Worm (Caenorhabditis elegans) whole organism, L4 larva: ENCODE data around the gene sri-60.

Source experiments
- D1046.2 ChIP-seq: fragments of 200-800 bp; sonication (Bioruptor generic); IDR thresholded peaks from 2 replicates; pipeline ENCODE4 v1.3.6; 2022; ENCODE audit warnings: missing genetic modification characterization, missing compliant biosample characterization
- F26F4.8 ChIP-seq: fragments of 200-800 bp; sonication (Bioruptor generic); conservative IDR thresholded peaks from 2 replicates; pipeline ENCODE4 v1.3.6; 2022; ENCODE audit warnings: missing genetic modification characterization, missing compliant biosample characterization
- F44E2.7 ChIP-seq: fragments of 200-800 bp; sonication (Bioruptor generic); IDR thresholded peaks from 2 replicates; pipeline ENCODE4 v2.1.2; 2022; ENCODE audit warnings: missing genetic modification characterization, missing compliant biosample characterization
- R02D3.7 ChIP-seq: fragments of 150-350 bp; sonication (generic microtip); optimal IDR thresholded peaks from 3 replicates; lab custom pipeline; 2014; ENCODE audit warnings: missing biosample characterization, missing genetic modification characterization
- T26A8.4 ChIP-seq: fragments of 200-800 bp; sonication (Bioruptor generic); IDR thresholded peaks from 2 replicates; pipeline ENCODE4 v1.3.6; 2022; ENCODE audit warnings: missing genetic modification characterization, missing compliant biosample characterization
- Y105C5A.15 ChIP-seq: fragments of 200-800 bp; sonication (Bioruptor generic); IDR thresholded peaks from 2 replicates; pipeline ENCODE4 v1.3.6; 2022; ENCODE audit warnings: missing genetic modification characterization, missing compliant biosample characterization
- Y48G9A.11 ChIP-seq: fragments of 200-800 bp; sonication (Bioruptor generic); IDR thresholded peaks from 2 replicates; pipeline ENCODE4 v1.3.6; 2022; ENCODE audit warnings: missing genetic modification reagents, missing genetic modification characterization, missing compliant biosample characterization
- Y75B8A.6 ChIP-seq: fragments of 200-800 bp; sonication (Bioruptor generic); IDR thresholded peaks from 2 replicates; pipeline ENCODE4 v1.3.6; 2022; ENCODE audit warnings: missing genetic modification reagents, missing genetic modification characterization, missing compliant biosample characterization
- ZK337.2 ChIP-seq: fragments of 200-800 bp; sonication (Bioruptor generic); IDR thresholded peaks from 2 replicates; pipeline ENCODE4 v1.3.6; 2022; ENCODE audit warnings: missing genetic modification reagents, missing genetic modification characterization, missing compliant biosample characterization
- aha-1 ChIP-seq: fragments of 150-350 bp; peaks from one replicate; lab custom pipeline; 2014; ENCODE audit warnings: missing biosample characterization, missing genetic modification characterization
- aly-2 ChIP-seq: sonication (generic microtip); optimal IDR thresholded peaks from 2 replicates; lab custom pipeline; 2018; ENCODE audit warnings: missing biosample characterization, missing genetic modification characterization
- ceh-82 ChIP-seq: sonication (generic microtip); optimal IDR thresholded peaks from 2 replicates; lab custom pipeline; 2017; ENCODE audit warnings: missing biosample characterization, missing genetic modification characterization
- ces-1 ChIP-seq: fragments of 150-350 bp; sonication (generic microtip); optimal IDR thresholded peaks from 4 replicates; lab custom pipeline; 2014; ENCODE audit warnings: missing biosample characterization, missing genetic modification reagents, missing genetic modification characterization
- ctbp-1 ChIP-seq: fragments of 200-800 bp; sonication (Bioruptor generic); IDR thresholded peaks from 2 replicates; pipeline ENCODE4 v1.3.6; 2022; ENCODE audit warnings: missing genetic modification reagents, missing genetic modification characterization, missing compliant biosample characterization
- daf-12 ChIP-seq: fragments of 150-350 bp; optimal IDR thresholded peaks from 2 replicates; lab custom pipeline; 2014; ENCODE audit warnings: missing biosample characterization, missing genetic modification reagents, missing genetic modification characterization
- daf-16 ChIP-seq, 3 experiments: sonication (generic microtip); optimal IDR thresholded peaks; 2 replicates each; lab custom pipeline; 2016 to 2017; ENCODE audit warnings: missing genetic modification characterization in 3 of 3, missing genetic modification reagents in 3 of 3, mild to moderate bottlenecking in 2 of 3, missing compliant biosample characterization in 2 of 3, missing biosample characterization in 1 of 3, moderate library complexity in 1 of 3
- daf-8 ChIP-seq: fragments of 200-800 bp; sonication (Bioruptor generic); IDR thresholded peaks from 2 replicates; pipeline ENCODE4 v1.3.6; 2022; ENCODE audit warnings: missing genetic modification characterization, missing compliant biosample characterization
- dmd-9 ChIP-seq: fragments of 200-800 bp; sonication (Bioruptor generic); IDR thresholded peaks from 2 replicates; pipeline ENCODE4 v1.3.6; 2022; ENCODE audit warnings: missing genetic modification reagents, missing genetic modification characterization, missing compliant biosample characterization
- dpl-1 ChIP-seq: fragments of 150-350 bp; optimal IDR thresholded peaks from 2 replicates; lab custom pipeline; 2014; ENCODE audit warnings: missing biosample characterization, missing genetic modification reagents, missing genetic modification characterization
- gei-8 ChIP-seq: fragments of 200-800 bp; sonication (Bioruptor generic); optimal IDR thresholded peaks from 2 replicates; lab custom pipeline; 2018; ENCODE audit warnings: mild to moderate bottlenecking, missing genetic modification characterization, missing compliant biosample characterization
- hif-1 ChIP-seq, 2 experiments: sonication (generic microtip); optimal IDR thresholded peaks; 2 replicates each; lab custom pipeline; 2016 to 2017; ENCODE audit warnings: missing compliant biosample characterization in 2 of 2, missing genetic modification characterization in 2 of 2, missing genetic modification reagents in 2 of 2, missing genotype in 2 of 2, mild to moderate bottlenecking in 1 of 2
- lim-7 ChIP-seq: fragments of 200-800 bp; sonication (Bioruptor generic); IDR thresholded peaks from 2 replicates; pipeline ENCODE4 v1.3.6; 2022; ENCODE audit warnings: missing genetic modification characterization, missing compliant biosample characterization
- lin-1 ChIP-seq: fragments of 200-800 bp; sonication (Bioruptor generic); IDR thresholded peaks from 2 replicates; pipeline ENCODE4 v1.3.6; 2022; ENCODE audit warnings: missing genetic modification reagents, missing genetic modification characterization, missing compliant biosample characterization
- lin-15B ChIP-seq: fragments of 150-350 bp; sonication (generic microtip); optimal IDR thresholded peaks from 3 replicates; lab custom pipeline; 2014; ENCODE audit warnings: missing biosample characterization, missing genetic modification characterization
- lin-29 ChIP-seq: fragments of 200-800 bp; sonication (Bioruptor generic); IDR thresholded peaks from 2 replicates; pipeline ENCODE4 v1.3.6; 2022; ENCODE audit warnings: missing genetic modification reagents, missing genetic modification characterization, missing compliant biosample characterization
- lin-38 ChIP-seq: fragments of 200-800 bp; sonication (Bioruptor generic); IDR thresholded peaks from 2 replicates; pipeline ENCODE4 v1.3.6; 2022; ENCODE audit warnings: missing genetic modification reagents, missing genetic modification characterization, missing compliant biosample characterization
- lir-3 ChIP-seq: sonication (generic microtip); optimal IDR thresholded peaks from 2 replicates; lab custom pipeline; 2016; ENCODE audit warnings: mild to moderate bottlenecking, missing genetic modification characterization, missing compliant biosample characterization
- lsy-2 ChIP-seq, 2 experiments: fragments of 150-350 bp in 1 of 2; sonication (generic microtip) in 1 of 2; optimal IDR thresholded peaks; 2 replicates each; lab custom pipeline; 2014 to 2017; ENCODE audit warnings: missing biosample characterization in 2 of 2, missing genetic modification characterization in 2 of 2
- mep-1 ChIP-seq: fragments of 150-350 bp; sonication (generic microtip); optimal IDR thresholded peaks from 3 replicates; lab custom pipeline; 2014; ENCODE audit warnings: missing biosample characterization, missing genetic modification characterization
- mxl-2 ChIP-seq: fragments of 200-800 bp; sonication (Bioruptor generic); conservative IDR thresholded peaks from 2 replicates; pipeline ENCODE4 v1.3.6; 2022; ENCODE audit warnings: missing genetic modification reagents, missing genetic modification characterization, missing compliant biosample characterization
- mxl-3 ChIP-seq: fragments of 200-800 bp; sonication (Bioruptor generic); optimal IDR thresholded peaks from 2 replicates; lab custom pipeline; 2018; ENCODE audit warnings: mild to moderate bottlenecking, missing genetic modification characterization, missing compliant biosample characterization
- nhr-10 ChIP-seq: fragments of 150-350 bp; optimal IDR thresholded peaks from 2 replicates; lab custom pipeline; 2014; ENCODE audit warnings: missing biosample characterization, missing genetic modification characterization
- nhr-102 ChIP-seq: sonication (generic microtip); optimal IDR thresholded peaks from 2 replicates; lab custom pipeline; 2016; ENCODE audit warnings: mild to moderate bottlenecking, missing genetic modification characterization, moderate library complexity, missing compliant biosample characterization
- nhr-111 ChIP-seq: fragments of 200-800 bp; sonication (Bioruptor generic); optimal IDR thresholded peaks from 2 replicates; lab custom pipeline; 2018; ENCODE audit warnings: mild to moderate bottlenecking, missing genetic modification characterization, missing compliant biosample characterization
- nhr-25 ChIP-seq: sonication (generic microtip); optimal IDR thresholded peaks from 2 replicates; lab custom pipeline; 2017; ENCODE audit warnings: missing genetic modification characterization, mild to moderate bottlenecking, missing compliant biosample characterization, antibody characterized with exemption, moderate library complexity, borderline replicate concordance; ENCODE audit not compliant: insufficient read depth
- nhr-41 ChIP-seq: fragments of 200-800 bp; sonication (Bioruptor generic); IDR thresholded peaks from 2 replicates; pipeline ENCODE4 v1.3.6; 2022; ENCODE audit warnings: missing genetic modification reagents, missing genetic modification characterization, missing compliant biosample characterization
- nhr-6 ChIP-seq: fragments of 150-350 bp; optimal IDR thresholded peaks from 2 replicates; lab custom pipeline; 2014; ENCODE audit warnings: missing biosample characterization, missing genetic modification characterization
- nhr-77 ChIP-seq: fragments of 150-350 bp; optimal IDR thresholded peaks from 2 replicates; lab custom pipeline; 2014; ENCODE audit warnings: missing biosample characterization, missing genetic modification characterization
- pha-4 ChIP-seq, 2 experiments: fragments of 150-350 bp in 1 of 2; fragments of 200-800 bp in 1 of 2; sonication (Bioruptor generic) in 1 of 2; IDR thresholded peaks in 1 of 2; optimal IDR thresholded peaks in 1 of 2; 2 replicates each; pipeline versions ENCODE4 v1.3.6 to Lab custom; 2014 to 2022; ENCODE audit warnings: missing genetic modification characterization in 2 of 2, missing genetic modification reagents in 2 of 2, missing biosample characterization in 1 of 2, missing compliant biosample characterization in 1 of 2
- pqm-1 ChIP-seq: sonication (generic microtip); optimal IDR thresholded peaks from 2 replicates; lab custom pipeline; 2017; ENCODE audit warnings: missing biosample characterization, missing genetic modification characterization
- snpc-4 ChIP-seq: fragments of 150-350 bp; optimal IDR thresholded peaks from 2 replicates; lab custom pipeline; 2014; ENCODE audit warnings: missing biosample characterization, missing genetic modification characterization
- spr-3 ChIP-seq: fragments of 200-800 bp; sonication (Bioruptor generic); optimal IDR thresholded peaks from 2 replicates; lab custom pipeline; 2018; ENCODE audit warnings: mild to moderate bottlenecking, missing genetic modification characterization, missing compliant biosample characterization
- unc-62 ChIP-seq, 3 experiments: fragments of 150-350 bp in 1 of 3; sonication (generic microtip); optimal IDR thresholded peaks in 2 of 3; peaks in 1 of 3; 1 replicate in 1 of 3; 2 replicates in 2 of 3; lab custom pipeline; 2014 to 2017; ENCODE audit warnings: missing biosample characterization in 3 of 3, missing genetic modification characterization in 3 of 3, missing genetic modification reagents in 3 of 3, missing genotype in 1 of 3
- vab-7 ChIP-seq: fragments of 200-800 bp; sonication (Bioruptor generic); IDR thresholded peaks from 2 replicates; pipeline ENCODE4 v1.3.6; 2022; ENCODE audit warnings: missing genetic modification reagents, missing genetic modification characterization, missing compliant biosample characterization
- zfp-2 ChIP-seq: sonication (generic microtip); optimal IDR thresholded peaks from 2 replicates; lab custom pipeline; 2016; ENCODE audit warnings: mild to moderate bottlenecking, missing genetic modification characterization, missing compliant biosample characterization
- zip-2 ChIP-seq: fragments of 150-350 bp; optimal IDR thresholded peaks from 2 replicates; lab custom pipeline; 2014; ENCODE audit warnings: missing biosample characterization, missing genetic modification characterization
- ztf-11 ChIP-seq: fragments of 150-350 bp; optimal IDR thresholded peaks from 2 replicates; lab custom pipeline; 2014; ENCODE audit warnings: missing biosample characterization, missing genetic modification characterization

sri-60 gene

ce11 chrII:2736938-2737337 lies 34.3 kb upstream of the sri-60 start (continued):
- no peak for TF ChIP-seq zfp-2 (tag; lab: Kevin White, UChicago)
- TF ChIP-seq, all 104 proteins: peak for 4

ce11 chrII:2736156-2736728 lies 33.6 kb upstream of the sri-60 start, which contains the start of gene T05A8.8:
T05A8.8 (plus strand) TSS chrII:2736678.
- TF ChIP-seq D1046.2 (GFP tag; lab: Robert Waterston, UW) (0 out of 2 replicates have a peak, but pooled peaks have one; percentile 36), spr-3 (GFP tag; lab: Kevin White, UChicago) (no peak), aly-2 (tag; lab: Kevin White, UChicago) (no peak), lin-15B (tag; lab: Kevin White, UChicago) (no peak), mxl-3 (no peak), daf-8 (GFP tag; lab: Robert Waterston, UW) (no peak), T26A8.4 (no peak), lim-7 (GFP tag; lab: Robert Waterston, UW) (0 out of 2 replicates have a peak, but pooled peaks have one; percentile 48), nhr-6 (tag; lab: Kevin White, UChicago) (no peak), pha-4 (GFP tag; IDR thresholded peaks at IDR 0.05; lab: Robert Waterston, UW) (no peak), pha-4 (tag; optimal IDR thresholded peaks at IDR 0.05; lab: Kevin White, UChicago) (no peak), ZK337.2 (no peak), mep-1 (tag; lab: Kevin White, UChicago) (no peak), pqm-1 (tag; lab: Kevin White, UChicago) (no peak), F44E2.7 (no peak), lir-3 (tag; lab: Kevin White, UChicago) (no peak), nhr-102 (no peak), zip-2 (tag; lab: Kevin White, UChicago) (no peak), nhr-25 (tag; lab: Kevin White, UChicago) (no peak), Y75B8A.6 (0 out of 2 replicates have a peak, but pooled peaks have one; percentile 34), dpl-1 (no peak), lsy-2 (tag; optimal IDR thresholded peaks at IDR 0.05; lab: Kevin White, UChicago) (no peak), gei-8 (GFP tag; lab: Kevin White, UChicago) (no peak), lin-29 (no peak), dmd-9 (no peak), vab-7 (GFP tag; lab: Robert Waterston, UW) (0 out of 2 replicates have a peak, but pooled peaks have one; percentile 35), Y48G9A.11 (GFP tag; lab: Robert Waterston, UW) (no peak), unc-62 (GFP tag; optimal IDR thresholded peaks at IDR 0.05 in 1 of 2; lab: Kevin White, UChicago) (peak in 1 of 2 experiments; percentile 51), unc-62 (tag; optimal IDR thresholded peaks at IDR 0.05; lab: Kevin White, UChicago) (no peak), lin-38 (GFP tag; lab: Robert Waterston, UW) (no peak; the same call in 1 of the 2 replicates), ceh-82 (tag; lab: Kevin White, UChicago) (no peak), F26F4.8 (GFP tag; lab: Robert Waterston, UW) (peak; percentile 70; the same call in 1 of the 2 replicates), ztf-11 (tag; lab: Kevin White, UChicago) (no peak), daf-16 (GFP tag; optimal IDR thresholded peaks at IDR 0.05; lab: Kevin White, UChicago) (no peak), daf-16 (tag; optimal IDR thresholded peaks at IDR 0.05; lab: Kevin White, UChicago) (no peak), daf-12 (tag; lab: Kevin White, UChicago) (no peak), hif-1 (tag; optimal IDR thresholded peaks at IDR 0.05; lab: Kevin White, UChicago) (no peak), aha-1 (tag; lab: Kevin White, UChicago) (no peak), Y105C5A.15 (GFP tag; lab: Robert Waterston, UW) (no peak), ces-1 (GFP tag; lab: Kevin White, UChicago) (no peak), snpc-4 (tag; lab: Kevin White, UChicago) (no peak), mxl-2 (GFP tag; lab: Robert Waterston, UW) (no peak), nhr-77 (tag; lab: Kevin White, UChicago) (no peak), nhr-111 (GFP tag; lab: Kevin White, UChicago) (no peak), nhr-41 (GFP tag; lab: Robert Waterston, UW) (no peak), lin-1 (no peak), R02D3.7 (no peak), nhr-10 (tag; lab: Kevin White, UChicago) (no peak), ctbp-1 (GFP tag; lab: Robert Waterston, UW) (no peak)
